Worm (Caenorhabditis elegans) whole organism, L4 larva: Measurements from ENCODE around the gene egl-43.

Source experiments
- ZK546.5 ChIP-seq, 2 experiments: sonication (generic microtip); optimal IDR thresholded peaks; 2 replicates each; lab custom pipeline; 2017; ENCODE audit warnings: missing biosample characterization in 2 of 2, missing genetic modification characterization in 2 of 2
- ceh-32 ChIP-seq: sonication (generic microtip); optimal IDR thresholded peaks from 2 replicates; lab custom pipeline; 2016; ENCODE audit warnings: mild to moderate bottlenecking, missing genetic modification characterization, missing compliant biosample characterization; ENCODE audit not compliant: poor library complexity
- fos-1 ChIP-seq: fragments of 150-350 bp; optimal IDR thresholded peaks from 2 replicates; lab custom pipeline; 2014; ENCODE audit warnings: missing biosample characterization, missing genetic modification characterization
- mep-1 ChIP-seq: fragments of 150-350 bp; sonication (generic microtip); optimal IDR thresholded peaks from 3 replicates; lab custom pipeline; 2014; ENCODE audit warnings: missing biosample characterization, missing genetic modification characterization

DNA sequence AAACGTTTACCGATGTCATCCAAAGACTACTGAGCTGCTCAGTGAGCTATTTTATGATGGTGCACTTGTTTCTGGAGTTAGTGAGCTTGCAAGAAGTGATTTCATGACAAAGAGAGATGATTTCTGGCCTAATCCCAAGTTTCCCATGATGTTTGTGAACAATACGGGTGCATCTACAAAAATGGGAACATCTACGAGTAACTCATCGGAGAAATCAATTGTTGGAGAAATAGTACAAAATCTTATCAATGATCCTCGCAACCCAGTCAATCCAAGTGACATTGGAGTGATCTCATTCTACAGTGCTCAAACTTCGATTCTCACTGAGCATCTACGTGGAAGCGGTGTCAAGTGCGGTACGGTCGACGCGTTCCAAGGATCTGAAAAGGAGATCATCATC is 26.5 kb upstream of the egl-43 start:
- TF ChIP-seq ceh-32 (tag; lab: Kevin White, UChicago) (no peak), ZK546.5 (tag; optimal IDR thresholded peaks at IDR 0.05; lab: Kevin White, UChicago) (no peak), mep-1 (tag; lab: Kevin White, UChicago) (no peak), fos-1 (tag; lab: Kevin White, UChicago) (no peak)
